Fruit fly (Drosophila melanogaster): ENCODE measurements around the gene TfIIA-S-2.

Gene TfIIA-S-2

DNA sequence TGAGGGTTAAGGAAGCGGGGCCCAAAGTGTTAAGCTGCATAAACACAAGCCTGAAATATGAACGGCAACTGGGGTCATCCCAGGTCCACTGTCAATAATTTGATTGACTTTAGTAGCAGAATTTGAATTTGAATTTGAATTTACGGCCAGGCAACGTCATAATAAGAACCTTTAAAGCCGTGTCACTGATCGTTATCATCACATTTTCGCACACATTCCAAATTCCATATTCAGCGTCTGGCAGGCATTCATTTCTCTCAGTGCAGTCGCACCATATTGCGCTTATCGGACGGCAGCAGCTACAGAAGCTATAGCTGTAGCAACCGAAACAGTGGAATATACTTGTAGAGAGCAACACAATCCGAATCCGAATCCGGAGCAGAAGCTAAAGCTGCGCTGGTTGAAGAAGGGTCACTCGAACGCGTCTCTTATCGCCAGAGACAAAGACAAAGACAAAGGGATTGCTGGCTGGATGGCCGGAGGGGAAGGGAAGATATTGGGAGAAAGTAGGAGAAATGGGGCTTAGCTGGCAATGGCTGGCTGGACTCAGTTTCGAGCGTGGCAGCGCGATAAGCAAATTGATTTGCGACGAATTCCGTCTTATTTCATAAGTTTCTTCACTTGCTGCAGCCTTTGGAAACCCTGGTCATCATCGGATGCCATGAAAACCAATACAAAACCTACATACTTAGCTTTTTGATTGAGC lies 41.4 kb upstream of the TfIIA-S-2 start (continued):
- TF ChIP-seq yki (optimal IDR thresholded peaks at IDR 0.05) (no peak), Opbp (GFP tag; IDR thresholded peaks at IDR 0.05; ENCODE audit: partially characterized antibody) (no peak), danr (GFP tag; IDR thresholded peaks at IDR 0.05) (no peak), CG4360 (GFP tag; IDR thresholded peaks at IDR 0.05) (no peak), Hr39 (optimal IDR thresholded peaks at IDR 0.05) (no peak), Stat92E (GFP tag; optimal IDR thresholded peaks at IDR 0.05) (no peak), Ptx1 (GFP tag; IDR thresholded peaks at IDR 0.05) (no peak; the same call in 1 of the 2 replicates), CG7556 (GFP tag; optimal IDR thresholded peaks at IDR 0.05) (peak; percentile 31), sd (tag; optimal IDR thresholded peaks at IDR 0.05) (no peak), dysf (GFP tag; IDR thresholded peaks at IDR 0.05) (peak; percentile 56; the same call in 2 of the 3 replicates), ken (GFP tag; IDR thresholded peaks at IDR 0.05) (0 out of 3 replicates have a peak, but pooled peaks have one; percentile 3), dmrt11E (tag; optimal IDR thresholded peaks at IDR 0.05) (peak; percentile 52), Vsx1 (GFP tag; optimal IDR thresholded peaks at IDR 0.05) (no peak), slou (GFP tag; optimal IDR thresholded peaks at IDR 0.05) (no peak), NFAT (GFP tag; IDR thresholded peaks at IDR 0.05) (no peak), cwo (GFP tag; optimal IDR thresholded peaks at IDR 0.05) (peak; percentile 12), CG34224 (GFP tag; IDR thresholded peaks at IDR 0.05; ENCODE audit: partially characterized antibody) (no peak), CG12104 (GFP tag; optimal IDR thresholded peaks at IDR 0.05) (no peak), E2f2 (GFP tag; IDR thresholded peaks at IDR 0.05) (peak; percentile 12; the same call in 1 of the 2 replicates), CG5180 (GFP tag; optimal IDR thresholded peaks at IDR 0.05) (peak; percentile 20), hbn (GFP tag; IDR thresholded peaks at IDR 0.05; ENCODE audit: partially characterized antibody) (no peak), CG2889 (GFP tag; IDR thresholded peaks at IDR 0.05) (no peak), Dad (GFP tag; optimal IDR thresholded peaks at IDR 0.05) (peak; percentile 11), Optix (GFP tag; IDR thresholded peaks at IDR 0.05) (peak; percentile 45; the same call in 1 of the 3 replicates), CG10979 (tag; optimal IDR thresholded peaks at IDR 0.05) (peak; percentile 65), CG5245 (GFP tag; optimal IDR thresholded peaks at IDR 0.05) (peak; percentile 21), HmgD (GFP tag; optimal IDR thresholded peaks at IDR 0.05) (no peak), CG5953 (GFP tag; IDR thresholded peaks at IDR 0.05) (no peak), CG32767 (GFP tag; IDR thresholded peaks at IDR 0.05) (peak; percentile 19; the same call in 1 of the 2 replicates), jumu (GFP tag; optimal IDR thresholded peaks at IDR 0.05) (no peak), BEAF-32 (GFP tag; optimal IDR thresholded peaks at IDR 0.05) (no peak), CG6689 (GFP tag; IDR thresholded peaks at IDR 0.05) (peak; percentile 16; the same call in 1 of the 2 replicates), CG17612 (GFP tag; IDR thresholded peaks at IDR 0.05) (no peak), CHES-1-like (GFP tag; optimal IDR thresholded peaks at IDR 0.05) (no peak), CG9817 (tag; optimal IDR thresholded peaks at IDR 0.05) (peak; percentile 31), bab2 (GFP tag; optimal IDR thresholded peaks at IDR 0.05) (peak; percentile 14), zfh1 (GFP tag; IDR thresholded peaks at IDR 0.05) (peak; percentile 66), CG10565 (GFP tag; optimal IDR thresholded peaks at IDR 0.05) (no peak), CG7963 (GFP tag; IDR thresholded peaks at IDR 0.05; ENCODE audit: partially characterized antibody) (no peak), wek (GFP tag; optimal IDR thresholded peaks at IDR 0.05) (no peak), psq (GFP tag; optimal IDR thresholded peaks at IDR 0.05) (no peak), fu2 (GFP tag; optimal IDR thresholded peaks at IDR 0.05) (no peak), MESR4 (GFP tag; optimal IDR thresholded peaks at IDR 0.05) (no peak), pfk (GFP tag; optimal IDR thresholded peaks at IDR 0.05) (no peak), twi (tag; optimal IDR thresholded peaks at IDR 0.05) (no peak), ERR (GFP tag; optimal IDR thresholded peaks at IDR 0.05) (no peak), zen (tag; optimal IDR thresholded peaks at IDR 0.05) (peak; percentile 48), CG2678 (tag; optimal IDR thresholded peaks at IDR 0.05) (peak; percentile 54), NK7.1 (GFP tag; optimal IDR thresholded peaks at IDR 0.05) (no peak), CG4617 (GFP tag; optimal IDR thresholded peaks at IDR 0.05; ENCODE audit: borderline replicate concordance) (no peak)

All from whole organism, embryonic.